Fruit fly (Drosophila melanogaster): ENCODE results near the gene Muc18B.

dm6 chrX:19179696-19180255 lies 35.5 kb upstream of the Muc18B start, which contains the start of the genes CG7556 and CG7453:
- TF ChIP-seq psq (optimal IDR thresholded peaks at IDR 0.05) (no peak), EcR (GFP tag; optimal IDR thresholded peaks at IDR 0.05) (no peak), CG8478 (optimal IDR thresholded peaks at IDR 0.05) (no peak)

All from whole organism.